Fruit fly (Drosophila melanogaster) whole organism, wandering third instar larva: ENCODE measurements around the gene CG15169.

ENCODE experiments used
- Abd-B ChIP-seq: fragments of >200 bp; optimal IDR thresholded peaks from 2 replicates; lab custom pipeline; 2017; ENCODE audit warnings: missing biosample characterization, missing genetic modification characterization
- CG32264 ChIP-seq: fragments of 200-800 bp; sonication (Bioruptor generic); optimal IDR thresholded peaks from 2 replicates; lab custom pipeline; 2016; ENCODE audit warnings: missing biosample characterization, missing genetic modification characterization
- CG9705 ChIP-seq: fragments of 200-800 bp; sonication (Bioruptor generic); optimal IDR thresholded peaks from 2 replicates; lab custom pipeline; 2018; ENCODE audit warnings: missing biosample characterization, mild to moderate bottlenecking, missing genetic modification characterization
- CrebA ChIP-seq: fragments of 200-800 bp; sonication (Bioruptor generic); optimal IDR thresholded peaks from 2 replicates; lab custom pipeline; 2016; ENCODE audit warnings: missing biosample characterization, mild to moderate bottlenecking, missing genetic modification characterization, borderline replicate concordance
- Dfd ChIP-seq: fragments of >200 bp; optimal IDR thresholded peaks from 2 replicates; lab custom pipeline; 2017; ENCODE audit warnings: missing biosample characterization, missing genetic modification characterization
- Dif ChIP-seq: fragments of 200-275, 200-300 bp; sonication (Bioruptor generic); optimal IDR thresholded peaks from 2 replicates; lab custom pipeline; 2018; ENCODE audit warnings: missing biosample characterization, missing genetic modification characterization; ENCODE audit not compliant: partially characterized antibody
- GATAd ChIP-seq: sonication (Bioruptor generic); optimal IDR thresholded peaks from 2 replicates; lab custom pipeline; 2016; ENCODE audit warnings: missing biosample characterization, missing genetic modification characterization
- HLH106 ChIP-seq: fragments of 200-800 bp; optimal IDR thresholded peaks from 3 replicates; lab custom pipeline; 2019; ENCODE audit warnings: missing biosample characterization, mild to moderate bottlenecking, missing genetic modification characterization, moderate library complexity
- Hnf4 ChIP-seq: fragments of 200-800 bp; sonication (Bioruptor generic); optimal IDR thresholded peaks from 2 replicates; lab custom pipeline; 2016; ENCODE audit warnings: missing biosample characterization, mild to moderate bottlenecking, missing genetic modification characterization
- Hr78 ChIP-seq: fragments of >200 bp; optimal IDR thresholded peaks from 2 replicates; lab custom pipeline; 2017; ENCODE audit warnings: missing biosample characterization, missing genetic modification characterization
- Hr83 ChIP-seq: fragments of 200-300 bp; sonication (Bioruptor generic); optimal IDR thresholded peaks from 2 replicates; lab custom pipeline; 2016; ENCODE audit warnings: missing biosample characterization, mild to moderate bottlenecking, missing genetic modification characterization, moderate library complexity; ENCODE audit not compliant: poor library complexity, severe bottlenecking
- Jra ChIP-seq: sonication (Bioruptor generic); optimal IDR thresholded peaks from 2 replicates; lab custom pipeline; 2016; ENCODE audit warnings: missing biosample characterization, missing genetic modification characterization
- Mio ChIP-seq: sonication (Bioruptor generic); optimal IDR thresholded peaks from 2 replicates; lab custom pipeline; 2016; ENCODE audit warnings: missing biosample characterization, missing genetic modification characterization
- Myc ChIP-seq: fragments of >200 bp; optimal IDR thresholded peaks from 2 replicates; lab custom pipeline; 2017
- N ChIP-seq: fragments of >200 bp; optimal IDR thresholded peaks from 2 replicates; lab custom pipeline; 2018; ENCODE audit warnings: missing biosample characterization, missing external identifiers, missing genetic modification characterization
- OdsH ChIP-seq: fragments of 200-800 bp; sonication (Bioruptor generic); optimal IDR thresholded peaks from 2 replicates; lab custom pipeline; 2016; ENCODE audit warnings: missing biosample characterization, mild to moderate bottlenecking, missing genetic modification characterization
- Rel ChIP-seq, 2 experiments: fragments of 200-800 bp; sonication (Bioruptor generic) in 1 of 2; optimal IDR thresholded peaks; 2 replicates in 1 of 2; 3 replicates in 1 of 2; lab custom pipeline; 2016 to 2019; ENCODE audit warnings: mild to moderate bottlenecking in 2 of 2, missing biosample characterization in 2 of 2, missing genetic modification characterization in 2 of 2, moderate library complexity in 1 of 2
- Sp1 ChIP-seq: fragments of 200-800 bp; sonication (Bioruptor generic); optimal IDR thresholded peaks from 3 replicates; lab custom pipeline; 2019; ENCODE audit warnings: missing biosample characterization, mild to moderate bottlenecking, missing genetic modification characterization, moderate library complexity
- Vsx2 ChIP-seq: fragments of 200-300, 225-300 bp; sonication (Bioruptor generic); optimal IDR thresholded peaks from 2 replicates; lab custom pipeline; 2018; ENCODE audit warnings: missing biosample characterization, missing genetic modification characterization; ENCODE audit not compliant: partially characterized antibody
- br ChIP-seq: fragments of 200-800 bp; sonication (Bioruptor generic); optimal IDR thresholded peaks from 2 replicates; lab custom pipeline; 2016; ENCODE audit warnings: missing biosample characterization, missing genetic modification characterization
- brk ChIP-seq: fragments of 200-800 bp; sonication (Bioruptor generic); optimal IDR thresholded peaks from 2 replicates; lab custom pipeline; 2016; ENCODE audit warnings: missing biosample characterization, mild to moderate bottlenecking, missing genetic modification characterization
- dl ChIP-seq, 2 experiments: fragments of 175-275, 200-275 bp in 1 of 2; fragments of 200-275 bp in 1 of 2; sonication (Bioruptor generic); optimal IDR thresholded peaks; lab custom pipeline; 2018; ENCODE audit warnings: mild to moderate bottlenecking in 2 of 2, missing biosample characterization in 2 of 2, missing genetic modification characterization in 2 of 2, moderate library complexity in 2 of 2; ENCODE audit not compliant: partially characterized antibody in 2 of 2, insufficient read depth in 1 of 2
- dmrt93B ChIP-seq: fragments of 200-800 bp; sonication (Bioruptor generic); optimal IDR thresholded peaks from 2 replicates; lab custom pipeline; 2018; ENCODE audit warnings: missing biosample characterization, mild to moderate bottlenecking, missing genetic modification characterization
- dsf ChIP-seq: sonication (Bioruptor generic); optimal IDR thresholded peaks from 2 replicates; lab custom pipeline; 2016; ENCODE audit warnings: missing biosample characterization, missing genetic modification characterization, borderline replicate concordance
- ey ChIP-seq: fragments of 200-800 bp; sonication (Bioruptor generic); optimal IDR thresholded peaks from 2 replicates; lab custom pipeline; 2016; ENCODE audit warnings: missing biosample characterization, missing genetic modification characterization
- foxo ChIP-seq, 2 experiments: fragments of 200-800 bp; sonication (Bioruptor generic); optimal IDR thresholded peaks; 2 replicates in 1 of 2; 3 replicates in 1 of 2; lab custom pipeline; 2016 to 2017; ENCODE audit warnings: missing biosample characterization in 2 of 2, missing genetic modification characterization in 2 of 2
- fru ChIP-seq: fragments of 200-800 bp; sonication (Bioruptor generic); optimal IDR thresholded peaks from 3 replicates; lab custom pipeline; 2016; ENCODE audit warnings: missing biosample characterization, mild to moderate bottlenecking, missing genetic modification characterization
- h ChIP-seq: fragments of 200-800 bp; sonication (Bioruptor generic); optimal IDR thresholded peaks from 3 replicates; lab custom pipeline; 2016; ENCODE audit warnings: missing biosample characterization, mild to moderate bottlenecking, missing genetic modification characterization
- jim ChIP-seq: fragments of 175-275, 200-325 bp; sonication (Bioruptor generic); optimal IDR thresholded peaks from 2 replicates; lab custom pipeline; 2016; ENCODE audit warnings: missing biosample characterization, mild to moderate bottlenecking, missing genetic modification characterization
- lola ChIP-seq: fragments of >200 bp; optimal IDR thresholded peaks from 2 replicates; lab custom pipeline; 2017; ENCODE audit warnings: missing biosample characterization, missing genetic modification characterization
- pan ChIP-seq: fragments of >200 bp; optimal IDR thresholded peaks from 2 replicates; lab custom pipeline; 2017
- psq ChIP-seq: fragments of 200-800 bp; sonication (Bioruptor generic); optimal IDR thresholded peaks from 3 replicates; lab custom pipeline; 2017; ENCODE audit warnings: missing biosample characterization, mild to moderate bottlenecking, missing genetic modification characterization, moderate library complexity
- rgr ChIP-seq: fragments of 200-800 bp; sonication (Bioruptor generic); optimal IDR thresholded peaks from 3 replicates; lab custom pipeline; 2016; ENCODE audit warnings: missing biosample characterization, mild to moderate bottlenecking, missing genetic modification characterization
- sage ChIP-seq: fragments of 200-800 bp; sonication (Bioruptor generic); optimal IDR thresholded peaks from 2 replicates; lab custom pipeline; 2016; ENCODE audit warnings: missing biosample characterization, mild to moderate bottlenecking, missing genetic modification characterization
- sv ChIP-seq: fragments of 200-800 bp; sonication (Bioruptor generic); optimal IDR thresholded peaks from 3 replicates; lab custom pipeline; 2016; ENCODE audit warnings: missing biosample characterization, missing genetic modification characterization
- tai ChIP-seq: sonication (Bioruptor generic); optimal IDR thresholded peaks from 2 replicates; lab custom pipeline; 2016; ENCODE audit warnings: missing biosample characterization, missing genetic modification characterization
- usp ChIP-seq: fragments of >200 bp; optimal IDR thresholded peaks from 2 replicates; lab custom pipeline; 2017; ENCODE audit warnings: missing biosample characterization, missing genetic modification characterization
- woc ChIP-seq: sonication (Bioruptor generic); optimal IDR thresholded peaks from 2 replicates; lab custom pipeline; 2016; ENCODE audit warnings: missing biosample characterization, mild to moderate bottlenecking, missing genetic modification characterization

Gene CG15169

dm6 chr2L:18946636-18947514 lies 43.9 kb upstream of the CG15169 start:
- no peak for TF ChIP-seq dsf
- no peak for TF ChIP-seq CG32264
- TF ChIP-seq dl (GFP tag; optimal IDR thresholded peaks at IDR 0.05; lab: Kevin White, UChicago; ENCODE audit: insufficient read depth in 1 of 2, partially characterized antibody in 2 of 2): peak; percentile 53 to 76
- no peak for TF ChIP-seq sv (GFP tag; lab: Kevin White, UChicago)
- TF ChIP-seq sage: no peak
- peak; percentile 56 for TF ChIP-seq dmrt93B (GFP tag; lab: Kevin White, UChicago)
- TF ChIP-seq Sp1 (GFP tag; lab: Kevin White, UChicago): peak; percentile 94
- TF ChIP-seq GATAd (GFP tag; lab: Kevin White, UChicago): no peak
- TF ChIP-seq Myc (lab: Kevin White, UChicago): no peak
- TF ChIP-seq Abd-B (GFP tag; lab: Kevin White, UChicago): no peak
- peak; percentile 35 for TF ChIP-seq Hnf4 (GFP tag; lab: Kevin White, UChicago)
- TF ChIP-seq Vsx2 (GFP tag; lab: Kevin White, UChicago): peak; percentile 52
- peak; percentile 72 for TF ChIP-seq rgr (GFP tag; lab: Kevin White, UChicago)
- TF ChIP-seq Mio (GFP tag; lab: Kevin White, UChicago): no peak
- no peak for TF ChIP-seq Hr78
- no peak for TF ChIP-seq N (GFP tag; lab: Kevin White, UChicago)
- TF ChIP-seq OdsH: peak; percentile 73
- TF ChIP-seq Hr83: peak; percentile 65
- TF ChIP-seq pan (lab: Kevin White, UChicago): no peak
- peak; percentile 3 for TF ChIP-seq CG9705 (GFP tag; lab: Kevin White, UChicago)
- peak in 1 of 2 experiments; percentile 79 for TF ChIP-seq foxo (GFP tag; optimal IDR thresholded peaks at IDR 0.05; lab: Kevin White, UChicago)
- no peak for TF ChIP-seq tai (GFP tag; lab: Kevin White, UChicago)
- peak; percentile 57 for TF ChIP-seq brk (GFP tag; lab: Kevin White, UChicago)
- TF ChIP-seq usp (GFP tag; lab: Kevin White, UChicago): no peak
- peak; percentile 10 for TF ChIP-seq br
- no peak for TF ChIP-seq woc
- no peak for TF ChIP-seq Rel (GFP tag; optimal IDR thresholded peaks at IDR 0.05; lab: Kevin White, UChicago)
- peak; percentile 24 for TF ChIP-seq Rel (tag; optimal IDR thresholded peaks at IDR 0.05; lab: Kevin White, UChicago)
- peak; percentile 88 for TF ChIP-seq psq
- TF ChIP-seq fru (GFP tag; lab: Kevin White, UChicago): no peak
- TF ChIP-seq Dfd (GFP tag; lab: Kevin White, UChicago): no peak
- TF ChIP-seq lola (GFP tag; lab: Kevin White, UChicago): no peak
- peak; percentile 66 for TF ChIP-seq Dif (GFP tag; lab: Kevin White, UChicago)
- TF ChIP-seq ey (GFP tag; lab: Kevin White, UChicago): no peak
- TF ChIP-seq Jra (GFP tag; lab: Kevin White, UChicago): no peak
- TF ChIP-seq CrebA (GFP tag; lab: Kevin White, UChicago): no peak
- TF ChIP-seq jim (GFP tag; lab: Kevin White, UChicago): peak; percentile 30
- TF ChIP-seq h (GFP tag; lab: Kevin White, UChicago): peak; percentile 44
- TF ChIP-seq HLH106 (tag; lab: Kevin White, UChicago): peak; percentile 90

DNA sequence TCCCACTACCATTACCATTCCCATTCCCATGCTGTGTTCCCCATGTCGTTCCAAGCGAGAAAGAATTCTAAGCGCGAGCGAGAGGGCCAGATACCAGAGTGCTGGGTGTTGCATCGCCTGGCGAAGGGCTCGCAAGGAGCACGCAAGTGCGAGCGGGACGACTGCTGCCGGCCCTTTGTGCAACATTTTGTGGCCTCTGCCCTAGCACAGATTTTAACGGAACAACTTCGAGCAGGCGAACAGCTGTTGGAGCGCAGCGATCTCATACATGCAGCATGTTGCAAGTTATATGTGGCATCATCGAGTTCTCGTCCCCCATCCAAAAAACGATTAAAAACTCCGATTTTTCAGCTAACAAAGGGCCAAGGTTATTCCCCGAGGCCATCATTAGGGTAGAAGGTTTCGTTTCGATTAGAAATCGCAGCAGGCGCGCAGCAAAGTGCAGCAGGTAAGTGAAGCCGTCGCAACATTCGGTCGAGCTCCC lies 43.3 kb upstream of the CG15169 start:
- TF ChIP-seq dl (GFP tag; optimal IDR thresholded peaks at IDR 0.05; lab: Kevin White, UChicago; ENCODE audit: insufficient read depth in 1 of 2, partially characterized antibody in 2 of 2): peak; percentile 21 to 63
- no peak for TF ChIP-seq Rel (GFP tag; optimal IDR thresholded peaks at IDR 0.05; lab: Kevin White, UChicago)
- TF ChIP-seq Rel (tag; optimal IDR thresholded peaks at IDR 0.05; lab: Kevin White, UChicago): peak; percentile 93
- TF ChIP-seq CG9705 (GFP tag; lab: Kevin White, UChicago): no peak
- peak; percentile 84 for TF ChIP-seq fru (GFP tag; lab: Kevin White, UChicago)
- peak; percentile 83 for TF ChIP-seq Dif (GFP tag; lab: Kevin White, UChicago)
- TF ChIP-seq jim (GFP tag; lab: Kevin White, UChicago): no peak
- TF ChIP-seq Abd-B (GFP tag; lab: Kevin White, UChicago): no peak
- no peak for TF ChIP-seq Hnf4 (GFP tag; lab: Kevin White, UChicago)
- no peak for TF ChIP-seq Myc (lab: Kevin White, UChicago)
- TF ChIP-seq lola (GFP tag; lab: Kevin White, UChicago): no peak
- TF ChIP-seq, all 38 proteins: peak for 4
